Worm (Caenorhabditis elegans) whole organism, L3 larva: Measurements from ENCODE around the gene srh-231.

Experiments used
- egl-27 ChIP-seq: sonication (generic microtip); optimal IDR thresholded peaks from 4 replicates; lab custom pipeline; 2017; ENCODE audit warnings: missing biosample characterization, missing genetic modification reagents, missing genetic modification characterization
- elt-2 ChIP-seq: sonication (generic microtip); optimal IDR thresholded peaks from 2 replicates; lab custom pipeline; 2016; ENCODE audit warnings: missing genetic modification reagents, mild to moderate bottlenecking, missing genetic modification characterization, missing compliant biosample characterization
- fkh-10 ChIP-seq: sonication (generic microtip); optimal IDR thresholded peaks from 2 replicates; lab custom pipeline; 2017; ENCODE audit warnings: missing biosample characterization, missing genetic modification reagents, missing genetic modification characterization
- lin-15B ChIP-seq: fragments of 150-350 bp; optimal IDR thresholded peaks from 2 replicates; lab custom pipeline; 2014; ENCODE audit warnings: missing biosample characterization, missing genetic modification characterization
- nfya-1 ChIP-seq: sonication (generic microtip); optimal IDR thresholded peaks from 2 replicates; lab custom pipeline; 2017; ENCODE audit warnings: missing genetic modification characterization, mild to moderate bottlenecking, missing compliant biosample characterization, antibody characterized with exemption, moderate library complexity; ENCODE audit not compliant: insufficient read depth
- nhr-237 ChIP-seq: fragments of 150-350 bp; optimal IDR thresholded peaks from 2 replicates; lab custom pipeline; 2014; ENCODE audit warnings: missing biosample characterization, missing genetic modification characterization
- nhr-28 ChIP-seq: fragments of 150-350 bp; optimal IDR thresholded peaks from 2 replicates; lab custom pipeline; 2014; ENCODE audit warnings: missing biosample characterization, missing genetic modification characterization
- nhr-76 ChIP-seq: fragments of 150-350 bp; sonication (generic microtip); optimal IDR thresholded peaks from 5 replicates; lab custom pipeline; 2014; ENCODE audit warnings: missing biosample characterization, missing genetic modification characterization
- snpc-4 ChIP-seq: fragments of 150-350 bp; optimal IDR thresholded peaks from 2 replicates; lab custom pipeline; 2014; ENCODE audit warnings: missing biosample characterization, missing genetic modification characterization
- unc-39 ChIP-seq: sonication (generic microtip); optimal IDR thresholded peaks from 4 replicates; lab custom pipeline; 2017; ENCODE audit warnings: missing biosample characterization, missing genetic modification characterization
- unc-62 ChIP-seq: fragments of 150-350 bp; sonication (generic microtip); optimal IDR thresholded peaks from 4 replicates; lab custom pipeline; 2014; ENCODE audit warnings: missing biosample characterization, missing genetic modification reagents, missing genetic modification characterization
- ztf-4 ChIP-seq: fragments of 150-350 bp; optimal IDR thresholded peaks from 2 replicates; lab custom pipeline; 2014; ENCODE audit warnings: missing biosample characterization, missing genetic modification characterization

- no peak for TF ChIP-seq fkh-10 (GFP tag; lab: Kevin White, UChicago)
- TF ChIP-seq snpc-4 (tag; lab: Kevin White, UChicago): no peak
- no peak for TF ChIP-seq nhr-28
- no peak for TF ChIP-seq nhr-76 (tag; lab: Kevin White, UChicago)
- TF ChIP-seq egl-27: no peak
- TF ChIP-seq nfya-1 (tag; lab: Kevin White, UChicago): no peak
- no peak for TF ChIP-seq nhr-237 (tag; lab: Kevin White, UChicago)
- no peak for TF ChIP-seq unc-62 (GFP tag; lab: Kevin White, UChicago)
- TF ChIP-seq elt-2 (tag; lab: Kevin White, UChicago): no peak
- TF ChIP-seq lin-15B (tag; lab: Kevin White, UChicago): no peak
- no peak for TF ChIP-seq unc-39 (tag; lab: Kevin White, UChicago)
- TF ChIP-seq ztf-4 (tag; lab: Kevin White, UChicago): no peak
Observed at ce11 chrV:7321915-7322314, 30.1 kb downstream of the srh-231 start, which contains the start of gene F10G2.10.
